Worm (Caenorhabditis elegans) whole organism, young adult: ENCODE data around the gene csa-1.

Experiments used
- B0261.1 ChIP-seq: sonication (generic microtip); optimal IDR thresholded peaks from 2 replicates; lab custom pipeline; 2016; ENCODE audit warnings: mild to moderate bottlenecking, missing genetic modification characterization, moderate library complexity, missing compliant biosample characterization
- F33H1.4 ChIP-seq: fragments of 200-800 bp; sonication (Bioruptor generic); IDR thresholded peaks from 2 replicates; pipeline ENCODE4 v1.3.6; 2022; ENCODE audit warnings: missing genetic modification reagents, missing genetic modification characterization, missing compliant biosample characterization
- F55B11.4 ChIP-seq: sonication (generic microtip); optimal IDR thresholded peaks from 2 replicates; lab custom pipeline; 2016; ENCODE audit warnings: missing compliant biosample characterization, missing genetic modification characterization, borderline replicate concordance; ENCODE audit not compliant: insufficient read depth
- T26A5.8 ChIP-seq: sonication (generic microtip); optimal IDR thresholded peaks from 2 replicates; lab custom pipeline; 2016; ENCODE audit warnings: missing genetic modification characterization, missing compliant biosample characterization
- Y53G8AR.9 ChIP-seq: fragments of 200-800 bp; sonication (Bioruptor generic); conservative IDR thresholded peaks from 2 replicates; pipeline ENCODE4 v1.3.6; 2022; ENCODE audit warnings: missing genetic modification reagents, missing genetic modification characterization, missing compliant biosample characterization
- Y56A3A.18 ChIP-seq: fragments of 200-800 bp; sonication (Bioruptor generic); IDR thresholded peaks from 2 replicates; pipeline ENCODE4 v1.3.6; 2022; ENCODE audit warnings: missing genetic modification reagents, missing genetic modification characterization, missing compliant biosample characterization
- athp-1 ChIP-seq: sonication (generic microtip); optimal IDR thresholded peaks from 2 replicates; lab custom pipeline; 2017; ENCODE audit warnings: mild to moderate bottlenecking, missing genetic modification characterization, missing compliant biosample characterization
- cebp-1 ChIP-seq, 2 experiments: fragments of 200-800 bp in 1 of 2; sonication (Bioruptor generic) in 1 of 2; sonication (generic microtip) in 1 of 2; IDR thresholded peaks in 1 of 2; optimal IDR thresholded peaks in 1 of 2; 2 replicates each; pipeline versions ENCODE4 v1.3.6 to Lab custom; 2017 to 2022; ENCODE audit warnings: missing compliant biosample characterization in 2 of 2, missing genetic modification characterization in 2 of 2, mild to moderate bottlenecking in 1 of 2, missing genetic modification reagents in 1 of 2, moderate library complexity in 1 of 2
- ceh-100 ChIP-seq: fragments of 200-800 bp; sonication (Bioruptor generic); IDR thresholded peaks from 2 replicates; pipeline ENCODE4 v1.3.6; 2022; ENCODE audit warnings: missing genetic modification reagents, missing genetic modification characterization, missing compliant biosample characterization
- ceh-40 ChIP-seq: fragments of 200-800 bp; sonication (Bioruptor generic); IDR thresholded peaks from 2 replicates; pipeline ENCODE4 v1.3.6; 2022; ENCODE audit warnings: missing genetic modification characterization, missing compliant biosample characterization
- ceh-58 ChIP-seq: fragments of 200-800 bp; sonication (Bioruptor generic); IDR thresholded peaks from 2 replicates; pipeline ENCODE4 v1.3.6; 2022; ENCODE audit warnings: missing genetic modification characterization, missing compliant biosample characterization
- dox-1 ChIP-seq: fragments of 200-800 bp; sonication (Bioruptor generic); IDR thresholded peaks from 2 replicates; pipeline ENCODE4 v1.3.6; 2022; ENCODE audit warnings: missing genetic modification reagents, missing genetic modification characterization, missing compliant biosample characterization
- egrh-3 ChIP-seq: fragments of 200-800 bp; sonication (Bioruptor generic); IDR thresholded peaks from 2 replicates; pipeline ENCODE4 v1.3.6; 2022; ENCODE audit warnings: missing genetic modification reagents, missing genetic modification characterization, missing compliant biosample characterization
- hmg-20 ChIP-seq: fragments of 200-800 bp; sonication (Bioruptor generic); IDR thresholded peaks from 2 replicates; pipeline ENCODE4 v1.3.6; 2022; ENCODE audit warnings: missing genetic modification reagents, missing genetic modification characterization, missing compliant biosample characterization
- let-526 ChIP-seq: fragments of 200-800 bp; sonication (Bioruptor generic); IDR thresholded peaks from 2 replicates; pipeline ENCODE4 v1.3.6; 2022; ENCODE audit warnings: missing genetic modification reagents, missing genetic modification characterization, missing compliant biosample characterization
- let-607 ChIP-seq, 2 experiments: fragments of 200-800 bp in 1 of 2; sonication (Bioruptor generic) in 1 of 2; sonication (generic microtip) in 1 of 2; optimal IDR thresholded peaks; 2 replicates each; lab custom pipeline; 2016 to 2018; ENCODE audit warnings: mild to moderate bottlenecking in 2 of 2, missing compliant biosample characterization in 2 of 2, missing genetic modification characterization in 2 of 2, moderate library complexity in 2 of 2, missing genotype in 1 of 2
- lin-40 ChIP-seq: sonication (generic microtip); optimal IDR thresholded peaks from 2 replicates; lab custom pipeline; 2016; ENCODE audit warnings: missing genetic modification characterization, mild to moderate bottlenecking, missing compliant biosample characterization, missing genotype, missing genetic modification reagents
- lin-54 ChIP-seq: fragments of 200-800 bp; sonication (Bioruptor generic); optimal IDR thresholded peaks from 2 replicates; lab custom pipeline; 2018; ENCODE audit warnings: mild to moderate bottlenecking, missing genetic modification characterization, missing compliant biosample characterization
- lir-1 ChIP-seq: fragments of 200-800 bp; sonication (Bioruptor generic); conservative IDR thresholded peaks from 2 replicates; pipeline ENCODE4 v1.3.6; 2022; ENCODE audit warnings: missing genetic modification reagents, missing genetic modification characterization, missing compliant biosample characterization
- madf-3 ChIP-seq: fragments of 200-800 bp; sonication (Bioruptor generic); IDR thresholded peaks from 2 replicates; pipeline ENCODE4 v1.3.6; 2022; ENCODE audit warnings: missing genetic modification reagents, missing genetic modification characterization, missing compliant biosample characterization
- madf-6 ChIP-seq: fragments of 200-800 bp; sonication (Bioruptor generic); IDR thresholded peaks from 2 replicates; pipeline ENCODE4 v1.3.6; 2022; ENCODE audit warnings: missing genetic modification reagents, missing genetic modification characterization, missing compliant biosample characterization
- madf-8 ChIP-seq: fragments of 200-800 bp; sonication (Bioruptor generic); conservative IDR thresholded peaks from 2 replicates; pipeline ENCODE4 v1.3.6; 2022; ENCODE audit warnings: missing genetic modification reagents, missing genetic modification characterization, missing compliant biosample characterization
- mxl-1 ChIP-seq: sonication (generic microtip); optimal IDR thresholded peaks from 2 replicates; lab custom pipeline; 2016; ENCODE audit warnings: missing genetic modification characterization, missing compliant biosample characterization
- nfya-2 ChIP-seq: fragments of 200-800 bp; sonication (Bioruptor generic); IDR thresholded peaks from 2 replicates; pipeline ENCODE4 v1.3.6; 2022; ENCODE audit warnings: missing genetic modification reagents, missing genetic modification characterization, missing compliant biosample characterization
- nfyb-1 ChIP-seq: fragments of 200-800 bp; sonication (Bioruptor generic); IDR thresholded peaks from 2 replicates; pipeline ENCODE4 v1.3.6; 2022; ENCODE audit warnings: missing genetic modification reagents, missing genetic modification characterization, missing compliant biosample characterization
- nhr-80 ChIP-seq: sonication (generic microtip); optimal IDR thresholded peaks from 2 replicates; lab custom pipeline; 2016; ENCODE audit warnings: missing genetic modification characterization, missing compliant biosample characterization
- rec-8 ChIP-seq, 2 experiments: sonication (generic microtip); optimal IDR thresholded peaks; 2 replicates each; lab custom pipeline; 2016; ENCODE audit warnings: mild to moderate bottlenecking in 2 of 2, missing genetic modification characterization in 2 of 2, missing genetic modification reagents in 2 of 2, missing genotype in 2 of 2, missing biosample characterization in 1 of 2, missing compliant biosample characterization in 1 of 2, moderate library complexity in 1 of 2
- snpc-1.3 ChIP-seq: sonication (generic microtip); optimal IDR thresholded peaks from 2 replicates; lab custom pipeline; 2017; ENCODE audit warnings: missing genetic modification characterization, mild to moderate bottlenecking, missing compliant biosample characterization, antibody characterized with exemption, moderate library complexity, missing genotype, missing genetic modification reagents; ENCODE audit not compliant: insufficient read depth
- tbx-9 ChIP-seq: sonication (generic microtip); optimal IDR thresholded peaks from 2 replicates; lab custom pipeline; 2016; ENCODE audit warnings: borderline replicate concordance, missing genetic modification characterization, inconsistent platforms, missing compliant biosample characterization
- unc-62 ChIP-seq: fragments of 150-350 bp; optimal IDR thresholded peaks from 2 replicates; lab custom pipeline; 2014; ENCODE audit warnings: missing biosample characterization, missing genetic modification reagents, missing genetic modification characterization
- zim-3 ChIP-seq: sonication (generic microtip); optimal IDR thresholded peaks from 2 replicates; lab custom pipeline; 2017; ENCODE audit warnings: mild to moderate bottlenecking, missing genetic modification characterization, moderate library complexity, missing compliant biosample characterization
- ztf-22 ChIP-seq: fragments of 200-800 bp; sonication (Bioruptor generic); optimal IDR thresholded peaks from 2 replicates; lab custom pipeline; 2018; ENCODE audit warnings: mild to moderate bottlenecking, missing genetic modification characterization, moderate library complexity, missing compliant biosample characterization
- ztf-25 ChIP-seq: fragments of 200-800 bp; sonication (Bioruptor generic); IDR thresholded peaks from 2 replicates; pipeline ENCODE4 v1.3.6; 2022; ENCODE audit warnings: missing genetic modification reagents, missing genetic modification characterization, missing compliant biosample characterization

csa-1 gene

ce11 chrII:9280048-9280772 is 39.3 kb downstream of the csa-1 start, which contains the start of gene gldi-3:
Gene gldi-3, minus strand, starts transcription at chrII:9280098.
- TF ChIP-seq nhr-80 (peak; percentile 61), nfyb-1 (GFP tag; lab: Robert Waterston, UW) (0 out of 2 replicates have a peak, but pooled peaks have one; percentile 20), Y56A3A.18 (GFP tag; lab: Robert Waterston, UW) (no peak), let-607 (tag; optimal IDR thresholded peaks at IDR 0.05; lab: Kevin White, UChicago) (peak in 1 of 2 experiments; percentile 51), unc-62 (GFP tag; lab: Kevin White, UChicago) (peak; percentile 49)

ce11 chrII:9279016-9279415 is 40.5 kb downstream of the csa-1 start:
- TF ChIP-seq F55B11.4 (tag; lab: Kevin White, UChicago) (no peak), ztf-25 (GFP tag; lab: Robert Waterston, UW) (no peak), Y53G8AR.9 (GFP tag; lab: Robert Waterston, UW) (0 out of 2 replicates have a peak, but pooled peaks have one; percentile 36), madf-8 (no peak)
- TF ChIP-seq, all 124 proteins: peak for 1

DNA sequence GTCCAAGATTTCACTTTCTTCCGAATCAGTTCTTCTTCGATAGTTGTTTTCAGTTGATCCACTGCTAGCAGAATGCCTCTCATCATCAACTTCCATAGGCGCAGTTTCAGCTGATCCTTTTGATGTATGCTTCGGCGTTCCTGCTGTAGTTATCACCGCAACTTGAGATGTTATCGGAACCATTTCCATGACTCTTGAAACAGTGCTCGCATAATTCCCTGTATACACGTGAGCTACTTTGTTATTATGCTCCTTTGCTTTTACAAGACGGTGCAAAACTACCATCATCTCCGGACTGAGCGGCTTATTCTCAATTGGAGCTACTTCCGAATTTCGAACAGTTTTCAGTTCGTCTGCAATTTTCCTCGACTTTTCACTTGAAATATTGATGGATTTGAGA is 42.4 kb downstream of the csa-1 start:
- TF ChIP-seq T26A5.8 (tag; lab: Kevin White, UChicago) (no peak), nfya-2 (no peak), egrh-3 (GFP tag; lab: Robert Waterston, UW) (no peak), Y53G8AR.9 (GFP tag; lab: Robert Waterston, UW) (no peak), F33H1.4 (GFP tag; lab: Robert Waterston, UW) (no peak), ztf-22 (no peak), B0261.1 (tag; lab: Kevin White, UChicago) (no peak), hmg-20 (no peak), lin-40 (tag; lab: Kevin White, UChicago) (no peak), zim-3 (tag; lab: Kevin White, UChicago) (no peak), lir-1 (no peak), mxl-1 (tag; lab: Kevin White, UChicago) (no peak), ceh-40 (GFP tag; lab: Robert Waterston, UW) (no peak), let-526 (GFP tag; lab: Robert Waterston, UW) (no peak), let-607 (tag; optimal IDR thresholded peaks at IDR 0.05; lab: Kevin White, UChicago) (no peak), athp-1 (tag; lab: Kevin White, UChicago) (no peak), dox-1 (GFP tag; lab: Robert Waterston, UW) (no peak), snpc-1.3 (tag; lab: Kevin White, UChicago) (no peak)
- TF ChIP-seq, all 124 proteins: peak for 0

DNA sequence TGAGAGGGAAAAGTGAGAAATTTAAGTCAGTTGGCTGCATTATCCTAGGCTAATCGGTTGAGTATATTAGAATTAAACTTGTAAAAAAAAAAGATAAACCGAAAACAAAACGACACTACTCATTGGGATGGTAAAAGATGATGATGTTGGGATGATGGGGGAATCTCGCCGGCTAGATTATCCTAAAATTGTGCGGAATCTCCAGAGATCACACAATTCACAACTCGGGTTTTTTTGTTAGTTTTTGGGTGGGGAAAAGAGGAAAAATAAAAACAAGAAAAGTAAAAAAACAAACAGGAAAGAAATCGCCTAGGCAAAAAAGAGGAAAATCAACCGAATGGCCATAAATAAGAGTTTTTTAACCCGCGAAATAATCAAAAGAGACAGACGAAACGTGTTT is 44.4 kb downstream of the csa-1 start:
- TF ChIP-seq ceh-58 (GFP tag; lab: Robert Waterston, UW) (peak; percentile 75; the same call in 1 of the 2 replicates), cebp-1 (GFP tag; IDR thresholded peaks at IDR 0.05; lab: Robert Waterston, UW) (no peak), cebp-1 (tag; optimal IDR thresholded peaks at IDR 0.05; lab: Kevin White, UChicago) (peak; percentile 4), zim-3 (tag; lab: Kevin White, UChicago) (peak; percentile 59), ceh-100 (GFP tag; lab: Robert Waterston, UW) (no peak), rec-8 (tag; optimal IDR thresholded peaks at IDR 0.05; lab: Kevin White, UChicago) (no peak), madf-3 (GFP tag; lab: Robert Waterston, UW) (peak; percentile 64; the same call in 1 of the 2 replicates), madf-6 (GFP tag; lab: Robert Waterston, UW) (peak; percentile 22; the same call in 1 of the 2 replicates), tbx-9 (tag; lab: Kevin White, UChicago) (no peak), lin-54 (GFP tag; lab: Kevin White, UChicago) (no peak), ztf-25 (GFP tag; lab: Robert Waterston, UW) (no peak), mxl-1 (tag; lab: Kevin White, UChicago) (no peak)
